Worm (Caenorhabditis elegans) whole organism, mixed stage, embryonic: ENCODE results near the gene T14F9.2.

ENCODE experiments used
- M03D4.4 ChIP-seq: sonication (generic microtip); optimal IDR thresholded peaks from 2 replicates; lab custom pipeline; 2017; ENCODE audit warnings: mild to moderate bottlenecking, missing genetic modification characterization, missing compliant biosample characterization
- blmp-1 ChIP-seq: fragments of 150-350 bp; optimal IDR thresholded peaks from 2 replicates; lab custom pipeline; 2014; ENCODE audit warnings: missing biosample characterization, missing genetic modification characterization
- ceh-39 ChIP-seq: fragments of 150-350 bp; optimal IDR thresholded peaks from 2 replicates; lab custom pipeline; 2014; ENCODE audit warnings: missing biosample characterization, missing genetic modification characterization
- ceh-43 ChIP-seq: fragments of 200-800 bp; sonication (Bioruptor generic); optimal IDR thresholded peaks from 2 replicates; lab custom pipeline; 2018; ENCODE audit warnings: mild to moderate bottlenecking, missing genetic modification characterization, moderate library complexity, missing compliant biosample characterization
- ceh-83 ChIP-seq: fragments of 200-800 bp; sonication (Bioruptor generic); optimal IDR thresholded peaks from 2 replicates; lab custom pipeline; 2018; ENCODE audit warnings: mild to moderate bottlenecking, missing genetic modification characterization, missing compliant biosample characterization
- ces-1 ChIP-seq: fragments of 150-350 bp; optimal IDR thresholded peaks from 2 replicates; lab custom pipeline; 2014; ENCODE audit warnings: missing biosample characterization, missing genetic modification reagents, missing genetic modification characterization
- cnd-1 ChIP-seq: fragments of 200-800 bp; sonication (Bioruptor generic); optimal IDR thresholded peaks from 2 replicates; lab custom pipeline; 2018; ENCODE audit warnings: mild to moderate bottlenecking, missing genetic modification characterization, missing compliant biosample characterization
- drap-1 ChIP-seq: fragments of 200-800 bp; sonication (Bioruptor generic); optimal IDR thresholded peaks from 3 replicates; lab custom pipeline; 2018; ENCODE audit warnings: mild to moderate bottlenecking, missing genetic modification characterization, missing compliant biosample characterization
- elt-1 ChIP-seq: sonication (generic microtip); optimal IDR thresholded peaks from 2 replicates; lab custom pipeline; 2017; ENCODE audit warnings: missing genetic modification characterization, mild to moderate bottlenecking, missing compliant biosample characterization, antibody characterized with exemption, moderate library complexity, borderline replicate concordance; ENCODE audit not compliant: insufficient read depth
- elt-3 ChIP-seq: fragments of 150-350 bp; optimal IDR thresholded peaks from 2 replicates; lab custom pipeline; 2014; ENCODE audit warnings: missing biosample characterization, missing genetic modification characterization
- flh-1 ChIP-seq: fragments of 200-800 bp; sonication (Bioruptor generic); optimal IDR thresholded peaks from 2 replicates; lab custom pipeline; 2018; ENCODE audit warnings: mild to moderate bottlenecking, missing genetic modification characterization, moderate library complexity, missing compliant biosample characterization
- ham-2 ChIP-seq: fragments of 200-800 bp; sonication (Bioruptor generic); optimal IDR thresholded peaks from 2 replicates; lab custom pipeline; 2018; ENCODE audit warnings: mild to moderate bottlenecking, missing genetic modification characterization, missing compliant biosample characterization
- hlh-1 ChIP-seq: fragments of 150-350 bp; optimal IDR thresholded peaks from 2 replicates; lab custom pipeline; 2014; ENCODE audit warnings: missing biosample characterization, missing genetic modification reagents, missing genetic modification characterization
- lin-13 ChIP-seq: fragments of 150-350 bp; optimal IDR thresholded peaks from 2 replicates; lab custom pipeline; 2014; ENCODE audit warnings: missing biosample characterization, missing genetic modification characterization
- lin-32 ChIP-seq: fragments of 200-800 bp; sonication (Bioruptor generic); optimal IDR thresholded peaks from 2 replicates; lab custom pipeline; 2018; ENCODE audit warnings: mild to moderate bottlenecking, missing genetic modification characterization, missing compliant biosample characterization
- lsy-2 ChIP-seq: fragments of 150-350 bp; optimal IDR thresholded peaks from 2 replicates; lab custom pipeline; 2014; ENCODE audit warnings: missing biosample characterization, missing genetic modification characterization
- mab-5 ChIP-seq: fragments of 150-350 bp; optimal IDR thresholded peaks from 2 replicates; lab custom pipeline; 2014; ENCODE audit warnings: missing biosample characterization, missing genetic modification characterization
- mep-1 ChIP-seq: fragments of 150-350 bp; optimal IDR thresholded peaks from 2 replicates; lab custom pipeline; 2017; ENCODE audit warnings: missing biosample characterization, missing genetic modification reagents, missing genetic modification characterization, inconsistent platforms
- mls-2 ChIP-seq: sonication (generic microtip); optimal IDR thresholded peaks from 2 replicates; lab custom pipeline; 2016; ENCODE audit warnings: mild to moderate bottlenecking, missing genetic modification characterization, moderate library complexity, missing compliant biosample characterization
- nhr-12 ChIP-seq: fragments of 150-350 bp; optimal IDR thresholded peaks from 2 replicates; lab custom pipeline; 2014; ENCODE audit warnings: missing biosample characterization, missing genetic modification characterization
- nhr-2 ChIP-seq: fragments of 150-350 bp; optimal IDR thresholded peaks from 2 replicates; lab custom pipeline; 2014; ENCODE audit warnings: missing biosample characterization, missing genetic modification characterization
- nhr-237 ChIP-seq: fragments of 150-350 bp; optimal IDR thresholded peaks from 2 replicates; lab custom pipeline; 2014; ENCODE audit warnings: missing biosample characterization, missing genetic modification characterization
- nhr-28 ChIP-seq: fragments of 150-350 bp; optimal IDR thresholded peaks from 2 replicates; lab custom pipeline; 2014; ENCODE audit warnings: missing biosample characterization, missing genetic modification characterization
- nhr-76 ChIP-seq: sonication (generic microtip); optimal IDR thresholded peaks from 2 replicates; lab custom pipeline; 2017; ENCODE audit warnings: missing biosample characterization, missing genetic modification characterization
- pha-4 ChIP-seq: fragments of 150-350 bp; optimal IDR thresholded peaks from 2 replicates; lab custom pipeline; 2018; ENCODE audit warnings: missing biosample characterization, missing genetic modification reagents, missing genetic modification characterization
- sem-2 ChIP-seq: fragments of 200-800 bp; sonication (Bioruptor generic); optimal IDR thresholded peaks from 2 replicates; lab custom pipeline; 2018; ENCODE audit warnings: mild to moderate bottlenecking, missing genetic modification characterization, missing compliant biosample characterization
- sptf-1 ChIP-seq: sonication (generic microtip); optimal IDR thresholded peaks from 2 replicates; lab custom pipeline; 2017; ENCODE audit warnings: mild to moderate bottlenecking, missing genetic modification characterization, moderate library complexity, missing compliant biosample characterization
- tbx-8 ChIP-seq: fragments of 200-800 bp; sonication (Bioruptor generic); optimal IDR thresholded peaks from 2 replicates; lab custom pipeline; 2018; ENCODE audit warnings: mild to moderate bottlenecking, missing genetic modification characterization, moderate library complexity, missing compliant biosample characterization
- unc-120 ChIP-seq: sonication (generic microtip); optimal IDR thresholded peaks from 2 replicates; lab custom pipeline; 2017; ENCODE audit warnings: missing genetic modification characterization, missing compliant biosample characterization; ENCODE audit not compliant: poor library complexity, severe bottlenecking
- unc-62 ChIP-seq: fragments of 150-350 bp; optimal IDR thresholded peaks from 2 replicates; lab custom pipeline; 2014; ENCODE audit warnings: missing biosample characterization, missing genetic modification reagents, missing genetic modification characterization
- ztf-11 ChIP-seq: fragments of 150-350 bp; optimal IDR thresholded peaks from 2 replicates; lab custom pipeline; 2014; ENCODE audit warnings: missing biosample characterization, missing genetic modification characterization

Gene T14F9.2

DNA sequence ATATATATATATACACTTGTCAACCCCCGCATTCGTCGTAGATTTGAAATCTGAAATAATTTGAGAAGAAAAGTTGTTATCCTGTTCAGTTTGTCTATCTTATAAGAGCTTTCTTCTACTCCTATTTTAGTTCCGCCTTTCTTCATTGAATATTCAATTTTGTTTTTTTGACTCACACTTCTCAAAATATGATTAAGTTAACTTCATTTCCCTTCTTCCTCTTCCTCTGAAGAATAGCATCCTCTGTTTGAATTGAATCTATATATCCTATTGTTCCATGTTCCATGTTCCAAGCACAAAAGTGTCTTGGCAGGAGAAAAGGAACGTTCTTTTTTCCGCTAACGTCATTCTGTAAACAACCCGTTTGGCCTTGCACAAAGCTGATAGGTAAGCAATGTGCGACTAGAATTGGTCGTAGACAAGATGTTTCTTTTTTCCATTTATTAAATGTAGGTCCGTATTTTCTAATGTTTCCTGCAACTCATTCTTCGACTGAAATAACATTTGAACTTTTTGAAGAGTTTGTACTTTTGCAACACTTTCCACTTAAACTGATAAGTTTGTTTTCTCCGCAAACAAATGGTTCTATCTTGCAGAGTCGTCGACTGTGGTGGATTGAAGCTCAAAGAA is 42.1 kb upstream of the T14F9.2 start, which contains the start of gene gap-1:
Gene gap-1 (plus strand): TSS at position 580 of the 630 bp plus-strand sequence.
- TF ChIP-seq hlh-1 (tag; lab: Kevin White, UChicago) (no peak), blmp-1 (tag; lab: Kevin White, UChicago) (no peak)

DNA sequence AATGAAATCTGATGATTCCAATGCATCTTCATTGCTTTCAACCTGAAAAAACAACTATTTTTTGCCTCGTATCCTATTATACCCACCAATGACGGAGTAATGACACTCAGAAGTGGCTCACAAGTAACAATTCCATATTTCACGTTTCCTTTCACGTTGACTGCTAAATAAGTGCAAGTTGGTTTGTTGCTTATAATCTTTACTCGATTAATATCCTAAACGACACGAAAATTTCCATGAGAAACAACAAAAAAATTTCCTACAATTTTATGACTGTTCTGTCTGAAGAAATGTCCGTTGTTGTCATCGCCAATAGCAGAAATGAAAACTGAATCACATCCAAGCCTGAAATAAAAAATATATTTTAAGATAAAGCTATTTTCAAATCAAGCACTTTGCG is 36.7 kb upstream of the T14F9.2 start:
- TF ChIP-seq sptf-1 (tag; lab: Kevin White, UChicago): no peak
- TF ChIP-seq mls-2 (tag; lab: Kevin White, UChicago): no peak
- no peak for TF ChIP-seq elt-3
- TF ChIP-seq unc-62 (GFP tag; lab: Kevin White, UChicago): no peak
- no peak for TF ChIP-seq M03D4.4
- no peak for TF ChIP-seq ceh-39
- TF ChIP-seq mep-1 (tag; lab: Kevin White, UChicago): no peak
- TF ChIP-seq tbx-8 (GFP tag; lab: Kevin White, UChicago): no peak
- TF ChIP-seq ceh-83: no peak
- TF ChIP-seq nhr-12 (tag; lab: Kevin White, UChicago): no peak
- TF ChIP-seq cnd-1 (tag; lab: Kevin White, UChicago): no peak
- TF ChIP-seq drap-1: no peak
- no peak for TF ChIP-seq mab-5 (tag; lab: Kevin White, UChicago)
- TF ChIP-seq nhr-2 (tag; lab: Kevin White, UChicago): no peak
- TF ChIP-seq elt-1 (tag; lab: Kevin White, UChicago): no peak
- TF ChIP-seq sem-2: no peak
- no peak for TF ChIP-seq lsy-2 (tag; lab: Kevin White, UChicago)
- no peak for TF ChIP-seq nhr-28 (tag; lab: Kevin White, UChicago)
- no peak for TF ChIP-seq hlh-1 (tag; lab: Kevin White, UChicago)
- TF ChIP-seq lin-32 (GFP tag; lab: Kevin White, UChicago): no peak

DNA sequence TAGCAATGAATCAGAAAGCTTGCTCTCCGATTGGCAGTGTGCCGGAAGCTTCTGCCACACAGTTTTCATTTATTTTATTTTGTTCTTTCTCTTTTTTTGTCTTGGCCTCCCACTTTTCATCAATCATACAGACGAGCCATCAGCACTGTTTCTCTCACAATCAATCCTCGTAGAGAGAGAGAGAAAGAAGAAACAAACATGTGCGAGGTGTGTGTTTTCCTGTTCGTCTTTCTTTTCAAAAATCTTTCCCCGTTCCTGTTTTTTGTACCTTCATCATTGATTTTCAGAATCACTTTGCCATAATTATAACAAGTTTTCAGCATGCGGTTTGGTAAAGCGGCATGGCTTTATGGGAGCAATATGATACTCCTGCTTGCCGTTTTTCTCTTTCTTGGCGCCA is 35.0 kb upstream of the T14F9.2 start, which contains the start of gene T24C12.1:
Gene T24C12.1 (plus strand): TSS at position 301 of the 400 bp plus-strand sequence.
- TF ChIP-seq mep-1 (tag; lab: Kevin White, UChicago): no peak
- TF ChIP-seq ceh-83: no peak
- no peak for TF ChIP-seq cnd-1 (tag; lab: Kevin White, UChicago)
- TF ChIP-seq lin-13 (tag; lab: Kevin White, UChicago): no peak
- no peak for TF ChIP-seq nhr-28 (tag; lab: Kevin White, UChicago)

ce11 chrX:2203760-2204159 is 30.4 kb upstream of the T14F9.2 start, which contains the start of gene T24C12.3:
Gene T24C12.3 (minus strand): TSS chrX:2203893.
- TF ChIP-seq elt-1 (tag; lab: Kevin White, UChicago): peak; percentile 81
- no peak for TF ChIP-seq nhr-237 (tag; lab: Kevin White, UChicago)

DNA sequence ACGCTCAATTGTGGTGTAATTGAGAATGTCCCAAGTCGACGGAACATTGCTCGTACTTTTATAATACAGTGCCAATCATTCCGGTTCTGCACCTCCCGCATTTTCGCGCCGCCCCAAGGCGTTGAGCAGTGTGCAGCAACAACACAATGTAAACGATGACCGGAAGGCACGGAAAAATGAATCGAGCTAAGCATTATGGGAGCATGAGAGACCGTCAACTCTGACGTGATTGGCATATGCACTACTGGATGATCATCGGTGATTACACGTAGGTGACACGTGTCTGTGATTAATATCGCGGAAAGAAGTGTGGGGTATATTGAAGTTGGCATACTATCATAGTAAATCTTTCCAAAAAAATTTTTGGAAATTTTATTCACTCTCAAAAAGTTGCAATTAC is 29.2 kb upstream of the T14F9.2 start, which contains the start of gene T24C12.4:
Gene T24C12.4 (minus strand): TSS at position 101 of the 400 bp plus-strand sequence.
- TF ChIP-seq M03D4.4: no peak
- TF ChIP-seq mep-1 (tag; lab: Kevin White, UChicago): no peak
- no peak for TF ChIP-seq flh-1
- no peak for TF ChIP-seq mls-2 (tag; lab: Kevin White, UChicago)
- no peak for TF ChIP-seq ces-1 (GFP tag; lab: Kevin White, UChicago)
- no peak for TF ChIP-seq mab-5 (tag; lab: Kevin White, UChicago)
- no peak for TF ChIP-seq nhr-12 (tag; lab: Kevin White, UChicago)

DNA sequence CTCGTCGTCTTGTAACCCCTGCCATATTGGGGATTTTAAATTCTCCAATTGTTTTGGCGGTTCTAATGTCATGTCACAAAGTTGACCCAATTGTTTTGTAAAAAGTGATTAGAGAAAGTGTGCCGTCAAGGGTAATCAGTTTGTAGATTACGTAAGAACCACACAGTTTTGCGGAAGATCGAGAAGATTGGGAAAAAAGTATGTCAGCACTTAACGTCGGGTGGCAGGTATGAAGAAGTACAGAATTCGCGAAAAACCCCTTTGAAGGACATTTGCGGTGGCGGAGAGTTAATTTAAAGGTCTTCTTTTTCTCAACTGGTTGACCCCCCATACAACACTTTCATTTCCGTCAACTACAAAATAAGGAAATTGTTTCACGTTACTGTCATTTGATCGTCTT is 25.7 kb upstream of the T14F9.2 start:
- TF ChIP-seq nhr-28 (tag; lab: Kevin White, UChicago) (no peak), M03D4.4 (no peak), ztf-11 (no peak), mep-1 (tag; lab: Kevin White, UChicago) (no peak), unc-120 (tag; lab: Kevin White, UChicago) (no peak), pha-4 (tag; lab: Kevin White, UChicago) (no peak), tbx-8 (GFP tag; lab: Kevin White, UChicago) (no peak), ceh-43 (no peak), unc-62 (GFP tag; lab: Kevin White, UChicago) (no peak), drap-1 (no peak), nhr-237 (tag; lab: Kevin White, UChicago) (no peak), nhr-76 (tag; lab: Kevin White, UChicago) (no peak), nhr-2 (tag; lab: Kevin White, UChicago) (no peak), hlh-1 (tag; lab: Kevin White, UChicago) (no peak), ham-2 (GFP tag; lab: Kevin White, UChicago) (no peak), sptf-1 (tag; lab: Kevin White, UChicago) (no peak)
